Fruit fly (Drosophila melanogaster): Measurements from ENCODE around the gene CG42263.

- TF ChIP-seq CG8478 (optimal IDR thresholded peaks at IDR 0.05) (no peak), psq (optimal IDR thresholded peaks at IDR 0.05) (no peak), pan (optimal IDR thresholded peaks at IDR 0.05) (no peak)
Measured at dm6 chr3L:19922833-19923745, 32.5 kb downstream of the CG42263 start, which contains the start of gene Pfdn6.
